Fruit fly (Drosophila melanogaster): Measurements from ENCODE around the gene gskt.

Gene gskt

DNA sequence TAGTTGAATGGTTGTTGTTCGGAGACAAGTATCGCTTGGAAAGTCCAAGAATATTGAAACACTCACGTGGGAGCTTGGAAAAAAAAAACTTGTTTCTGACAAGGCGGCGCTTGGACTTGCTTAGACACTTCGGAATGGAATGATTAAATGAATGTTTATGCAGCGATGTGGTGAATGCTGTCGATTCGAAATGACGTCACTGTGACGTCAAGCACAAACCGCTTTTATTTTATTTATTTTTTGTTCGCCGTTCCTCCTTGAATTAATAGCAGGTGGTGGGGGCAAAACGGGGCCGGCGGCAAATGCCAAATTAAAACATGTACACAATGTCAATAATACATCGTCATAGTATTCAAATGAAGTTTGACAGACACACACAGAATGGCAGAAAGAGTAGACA, 47.3 kb downstream of the gskt start:
- TF ChIP-seq psq (optimal IDR thresholded peaks at IDR 0.05) = no peak
- TF ChIP-seq insv (optimal IDR thresholded peaks at IDR 0.05) = no peak
- TF ChIP-seq Myc (optimal IDR thresholded peaks at IDR 0.05) = no peak
- no peak for TF ChIP-seq Sin3A (optimal IDR thresholded peaks at IDR 0.05)
- TF ChIP-seq ttk (optimal IDR thresholded peaks at IDR 0.05) = no peak
- no peak for TF ChIP-seq h (optimal IDR thresholded peaks at IDR 0.05)

DNA sequence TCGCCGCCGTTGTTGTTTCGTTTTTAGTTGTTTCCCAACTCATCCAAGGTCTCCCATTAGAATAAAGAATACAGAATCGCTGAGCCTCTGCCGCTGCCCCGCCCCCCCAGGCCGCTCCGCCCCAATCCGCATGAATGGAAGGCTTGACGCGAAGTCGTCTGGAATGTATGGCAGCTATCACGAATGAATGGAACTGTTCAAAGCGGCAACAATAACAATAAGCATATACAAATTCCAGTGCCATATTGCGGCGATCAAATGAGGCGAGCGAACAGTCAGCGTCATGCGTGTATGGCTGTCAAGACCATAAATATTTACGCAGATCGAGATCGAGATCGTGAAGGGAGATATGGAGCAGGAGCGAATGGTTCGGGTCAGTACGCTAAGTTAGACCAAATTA, 48.4 kb downstream of the gskt start:
- TF ChIP-seq psq (optimal IDR thresholded peaks at IDR 0.05) = no peak
- no peak for TF ChIP-seq Myc (optimal IDR thresholded peaks at IDR 0.05)
- no peak for TF ChIP-seq Sin3A (optimal IDR thresholded peaks at IDR 0.05)
- no peak for TF ChIP-seq h (optimal IDR thresholded peaks at IDR 0.05)
- no peak for TF ChIP-seq ttk (optimal IDR thresholded peaks at IDR 0.05)
- TF ChIP-seq insv (optimal IDR thresholded peaks at IDR 0.05) = no peak

DNA sequence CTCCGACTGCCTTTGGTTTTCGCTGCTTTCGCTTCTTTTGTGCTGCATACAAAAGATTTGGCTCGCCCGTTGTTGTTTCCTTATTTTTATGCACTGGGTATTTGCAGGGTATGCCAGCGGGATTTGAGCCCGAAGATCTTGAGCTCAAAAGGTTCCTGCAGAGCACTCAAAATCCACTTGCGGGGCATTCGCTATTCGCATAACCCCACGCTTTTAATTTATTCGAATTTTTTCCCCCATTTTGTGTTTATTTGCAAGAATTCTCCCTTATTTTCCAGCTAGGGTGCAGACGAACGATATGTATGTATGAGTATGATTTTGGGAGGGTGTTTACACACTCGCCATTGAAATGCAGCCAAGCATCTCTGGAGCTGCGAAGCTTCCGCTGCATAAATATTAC, 49.8 kb downstream of the gskt start:
- TF ChIP-seq h (optimal IDR thresholded peaks at IDR 0.05) (no peak), Myc (optimal IDR thresholded peaks at IDR 0.05) (no peak), ttk (optimal IDR thresholded peaks at IDR 0.05) (no peak), psq (optimal IDR thresholded peaks at IDR 0.05) (no peak), insv (optimal IDR thresholded peaks at IDR 0.05) (no peak), Sin3A (optimal IDR thresholded peaks at IDR 0.05) (no peak)

All from Kc167 (cell line).